Worm (Caenorhabditis elegans): ENCODE results near the gene kel-1.

The kel-1 gene

ce11 chrII:11642025-11642424 lies 46.7 kb upstream of the kel-1 start (continued):
- TF ChIP-seq aha-1 (tag; optimal IDR thresholded peaks at IDR 0.05) (no peak), pax-3 (tag; optimal IDR thresholded peaks at IDR 0.05) (no peak), swsn-7 (tag; optimal IDR thresholded peaks at IDR 0.05) (no peak), Y116A8C.19 (tag; optimal IDR thresholded peaks at IDR 0.05; ENCODE audit: borderline replicate concordance) (no peak), pqm-1 (tag; optimal IDR thresholded peaks at IDR 0.05) (no peak), lsy-2 (tag; optimal IDR thresholded peaks at IDR 0.05) (peak; percentile 39 to 85), elt-3 (tag; optimal IDR thresholded peaks at IDR 0.05) (peak in 3 of 6 experiments; percentile 26 to 60 (median 59)), vab-15 (tag; optimal IDR thresholded peaks at IDR 0.05) (no peak), nhr-77 (tag; optimal IDR thresholded peaks at IDR 0.05) (no peak), ceh-82 (tag; optimal IDR thresholded peaks at IDR 0.05) (no peak), lin-39 (tag; optimal IDR thresholded peaks at IDR 0.05) (no peak), dpl-1 (GFP tag; optimal IDR thresholded peaks at IDR 0.05) (peak in 1 of 3 experiments; percentile 2), snpc-4 (tag; optimal IDR thresholded peaks at IDR 0.05) (no peak), nhr-76 (tag; optimal IDR thresholded peaks at IDR 0.05) (no peak), sup-37 (GFP tag; optimal IDR thresholded peaks at IDR 0.05) (no peak), hpl-2 (GFP tag; optimal IDR thresholded peaks at IDR 0.05) (no peak), skn-1 (tag; optimal IDR thresholded peaks at IDR 0.05) (no peak), ets-5 (GFP tag; IDR thresholded peaks at IDR 0.05) (no peak), aly-2 (tag; optimal IDR thresholded peaks at IDR 0.05) (no peak), C34B4.2 (tag; optimal IDR thresholded peaks at IDR 0.05) (no peak), nhr-90 (tag; optimal IDR thresholded peaks at IDR 0.05; ENCODE audit: poor library complexity) (peak; percentile 79), nhr-237 (tag; optimal IDR thresholded peaks at IDR 0.05) (no peak), lin-35 (GFP tag; optimal IDR thresholded peaks at IDR 0.05) (peak in 1 of 2 experiments; percentile 61), zip-4 (GFP tag; optimal IDR thresholded peaks at IDR 0.05) (no peak), sox-4 (tag; optimal IDR thresholded peaks at IDR 0.05) (no peak)

- TF ChIP-seq lsy-2 (tag; optimal IDR thresholded peaks at IDR 0.05) (no peak), fos-1 (tag; optimal IDR thresholded peaks at IDR 0.05) (no peak), mdl-1 (tag; optimal IDR thresholded peaks at IDR 0.05) (no peak), ztf-11 (tag; optimal IDR thresholded peaks at IDR 0.05) (no peak), efl-1 (optimal IDR thresholded peaks at IDR 0.05) (no peak), efl-1 (GFP tag; optimal IDR thresholded peaks at IDR 0.05 in 1 of 2) (no peak), ceh-8 (GFP tag; optimal IDR thresholded peaks at IDR 0.05) (no peak)
Observed at ce11 chrII:11642736-11643135, 46.0 kb upstream of the kel-1 start.

- peak; percentile 17 for TF ChIP-seq nhr-71 (tag; optimal IDR thresholded peaks at IDR 0.05)
- peak; percentile 53 for TF ChIP-seq nhr-85 (tag)
- no peak for TF ChIP-seq pag-3 (tag; optimal IDR thresholded peaks at IDR 0.05; ENCODE audit: borderline replicate concordance, insufficient read depth)
- TF ChIP-seq nhr-20 (tag; optimal IDR thresholded peaks at IDR 0.05) = peak; percentile 3
- no peak for TF ChIP-seq blmp-1 (tag; optimal IDR thresholded peaks at IDR 0.05)
- 0 out of 2 replicates have a peak, but pooled peaks have one; percentile 3 for TF ChIP-seq nhr-19 (GFP tag; conservative IDR thresholded peaks at IDR 0.05)
- TF ChIP-seq lsy-2 (tag; optimal IDR thresholded peaks at IDR 0.05) = peak in 1 of 2 experiments; percentile 69
- TF ChIP-seq elt-3 (tag; optimal IDR thresholded peaks at IDR 0.05) = peak in 1 of 6 experiments; percentile 45
Observed at ce11 chrII:11644535-11644934, 44.2 kb upstream of the kel-1 start.

ce11 chrII:11645383-11645782 lies 43.4 kb upstream of the kel-1 start:
- peak in 1 of 2 experiments; percentile 4 for TF ChIP-seq lsy-2 (tag; optimal IDR thresholded peaks at IDR 0.05)
- no peak for TF ChIP-seq F16B12.6 (tag; optimal IDR thresholded peaks at IDR 0.05)
- TF ChIP-seq lin-14 (GFP tag; optimal IDR thresholded peaks at IDR 0.05) = peak; percentile 17
- TF ChIP-seq swsn-7 (tag; optimal IDR thresholded peaks at IDR 0.05) = no peak
- peak; percentile 75 for TF ChIP-seq nhr-85 (tag)
- TF ChIP-seq jun-1 (tag; optimal IDR thresholded peaks at IDR 0.05) = no peak
- no peak for TF ChIP-seq ztf-4 (tag; optimal IDR thresholded peaks at IDR 0.05)
- no peak for TF ChIP-seq efl-1 (optimal IDR thresholded peaks at IDR 0.05)
- no peak for TF ChIP-seq efl-1 (GFP tag; optimal IDR thresholded peaks at IDR 0.05 in 1 of 2)
